Fruit fly (Drosophila melanogaster) whole organism, embryonic: ENCODE results near the gene Sk2.

Experiments
- CG11456 ChIP-seq: fragments of 200-800 bp; sonication (Bioruptor generic); IDR thresholded peaks from 3 replicates; pipeline ENCODE4 v1.3.6; 2022; ENCODE audit warnings: missing biosample characterization, missing genetic modification characterization
- CG11723 ChIP-seq: fragments of 200-800 bp; sonication (Bioruptor generic); optimal IDR thresholded peaks from 2 replicates; lab custom pipeline; 2017; ENCODE audit warnings: missing biosample characterization, mild to moderate bottlenecking, missing genetic modification characterization
- CG13123 ChIP-seq: fragments of 200-800 bp; sonication (Bioruptor generic); optimal IDR thresholded peaks from 2 replicates; lab custom pipeline; 2016; ENCODE audit warnings: missing biosample characterization, missing genetic modification characterization
- CG13624 ChIP-seq: fragments of 200-800 bp; sonication (Bioruptor generic); optimal IDR thresholded peaks from 2 replicates; lab custom pipeline; 2016; ENCODE audit warnings: missing biosample characterization, missing genetic modification characterization
- CG15011 ChIP-seq: fragments of 200-800 bp; sonication (Bioruptor generic); optimal IDR thresholded peaks from 3 replicates; lab custom pipeline; 2018; ENCODE audit warnings: missing biosample characterization, mild to moderate bottlenecking, missing genetic modification characterization
- CG1529 ChIP-seq: fragments of 200-800 bp; sonication (Bioruptor generic); optimal IDR thresholded peaks from 3 replicates; lab custom pipeline; 2018; ENCODE audit warnings: missing biosample characterization, missing genetic modification characterization
- CG16863 ChIP-seq: fragments of 200-800 bp; sonication (Bioruptor generic); optimal IDR thresholded peaks from 3 replicates; lab custom pipeline; 2016; ENCODE audit warnings: missing biosample characterization, missing genetic modification characterization
- CG17361 ChIP-seq: fragments of 200-800 bp; sonication (Bioruptor generic); IDR thresholded peaks from 3 replicates; pipeline ENCODE4 v1.3.6; 2022; ENCODE audit warnings: missing biosample characterization, missing genetic modification characterization
- CG18011 ChIP-seq: fragments of 200-800 bp; sonication (Bioruptor generic); optimal IDR thresholded peaks from 2 replicates; lab custom pipeline; 2017; ENCODE audit warnings: missing biosample characterization, missing genetic modification characterization, mild to moderate bottlenecking, moderate library complexity, missing genotype
- CG18599 ChIP-seq: fragments of 200-800 bp; sonication (Bioruptor generic); optimal IDR thresholded peaks from 3 replicates; lab custom pipeline; 2017; ENCODE audit warnings: missing biosample characterization, missing genetic modification characterization, mild to moderate bottlenecking, moderate library complexity, missing genetic modification reagents
- CG2712 ChIP-seq: fragments of 200-800 bp; optimal IDR thresholded peaks from 3 replicates; lab custom pipeline; 2019; ENCODE audit warnings: missing biosample characterization, mild to moderate bottlenecking, missing genetic modification characterization, moderate library complexity
- CG31365 ChIP-seq: fragments of 200-800 bp; sonication (Bioruptor generic); optimal IDR thresholded peaks from 2 replicates; lab custom pipeline; 2018; ENCODE audit warnings: missing biosample characterization, mild to moderate bottlenecking, missing genetic modification characterization
- CG3281 ChIP-seq: fragments of 200-800 bp; sonication (Bioruptor generic); optimal IDR thresholded peaks from 3 replicates; lab custom pipeline; 2017; ENCODE audit warnings: missing biosample characterization, mild to moderate bottlenecking, missing genetic modification characterization
- CG3726 ChIP-seq: fragments of 200-800 bp; sonication (Bioruptor generic); IDR thresholded peaks from 3 replicates; pipeline ENCODE4, ENCODE4 v1.3.6; 2022; ENCODE audit warnings: missing biosample characterization, missing genetic modification characterization
- CG3995 ChIP-seq: fragments of 200-800 bp; sonication (Bioruptor generic); optimal IDR thresholded peaks from 3 replicates; lab custom pipeline; 2016; ENCODE audit warnings: missing biosample characterization, missing genetic modification characterization
- CG6791 ChIP-seq: fragments of 200-800 bp; sonication (Bioruptor generic); IDR thresholded peaks from 3 replicates; pipeline ENCODE4 v1.3.6; 2022; ENCODE audit warnings: missing biosample characterization, missing genetic modification characterization; ENCODE audit not compliant: partially characterized antibody
- CG7372 ChIP-seq: fragments of 200-800 bp; sonication (Bioruptor generic); IDR thresholded peaks from 2 replicates; pipeline ENCODE4 v1.3.6; 2022; ENCODE audit warnings: missing biosample characterization, missing genetic modification characterization
- CG8944 ChIP-seq: fragments of 200-800 bp; sonication (Bioruptor generic); optimal IDR thresholded peaks from 3 replicates; lab custom pipeline; 2016; ENCODE audit warnings: missing biosample characterization, missing genetic modification characterization
- CG9817 ChIP-seq: fragments of 200-800 bp; sonication (Bioruptor generic); optimal IDR thresholded peaks from 2 replicates; lab custom pipeline; 2018; ENCODE audit warnings: missing biosample characterization, mild to moderate bottlenecking, missing genetic modification characterization, moderate library complexity
- Chrac-16 ChIP-seq: fragments of 200-800 bp; sonication (Bioruptor generic); optimal IDR thresholded peaks from 3 replicates; lab custom pipeline; 2016; ENCODE audit warnings: missing biosample characterization, missing genetic modification characterization
- Dfd ChIP-seq, 2 experiments: fragments of >200 bp; optimal IDR thresholded peaks; 2 replicates each; lab custom pipeline; 2017; ENCODE audit warnings: missing biosample characterization in 2 of 2, missing genetic modification characterization in 2 of 2
- Dip3 ChIP-seq: fragments of 200-800 bp; sonication (Bioruptor generic); optimal IDR thresholded peaks from 3 replicates; lab custom pipeline; 2016; ENCODE audit warnings: missing biosample characterization, missing genetic modification characterization
- Fer1 ChIP-seq: fragments of 200-800 bp; sonication (Bioruptor generic); optimal IDR thresholded peaks from 2 replicates; lab custom pipeline; 2017; ENCODE audit warnings: missing biosample characterization, mild to moderate bottlenecking, missing genetic modification characterization
- Fer3 ChIP-seq: fragments of 200-800 bp; sonication (Bioruptor generic); optimal IDR thresholded peaks from 2 replicates; lab custom pipeline; 2018; ENCODE audit warnings: missing biosample characterization, mild to moderate bottlenecking, missing genetic modification characterization, moderate library complexity
- Hey ChIP-seq: fragments of 200-800 bp; sonication (Bioruptor generic); optimal IDR thresholded peaks from 3 replicates; lab custom pipeline; 2018; ENCODE audit warnings: missing biosample characterization, mild to moderate bottlenecking, missing genetic modification characterization
- Kr ChIP-seq: fragments of 200-800 bp; sonication (Bioruptor generic); optimal IDR thresholded peaks from 2 replicates; lab custom pipeline; 2017; ENCODE audit warnings: missing biosample characterization, mild to moderate bottlenecking, missing genetic modification characterization
- Myb ChIP-seq: fragments of 200-800 bp; sonication (Bioruptor generic); optimal IDR thresholded peaks from 2 replicates; lab custom pipeline; 2016; ENCODE audit warnings: missing biosample characterization, missing genetic modification characterization
- Side ChIP-seq: fragments of 200-800 bp; sonication (Bioruptor generic); optimal IDR thresholded peaks from 2 replicates; lab custom pipeline; 2016; ENCODE audit warnings: missing biosample characterization, missing genetic modification characterization
- Ssrp ChIP-seq: fragments of 200-800 bp; sonication (Bioruptor generic); optimal IDR thresholded peaks from 2 replicates; lab custom pipeline; 2018; ENCODE audit warnings: missing biosample characterization, mild to moderate bottlenecking, missing genetic modification characterization, moderate library complexity
- Vsx1 ChIP-seq: fragments of 200-800 bp; sonication (Bioruptor generic); optimal IDR thresholded peaks from 2 replicates; lab custom pipeline; 2017; ENCODE audit warnings: missing biosample characterization, mild to moderate bottlenecking, missing genetic modification characterization, missing genetic modification reagents
- YL-1 ChIP-seq: fragments of 200-800 bp; sonication (Bioruptor generic); optimal IDR thresholded peaks from 3 replicates; lab custom pipeline; 2017; ENCODE audit warnings: missing biosample characterization, mild to moderate bottlenecking, missing genetic modification characterization
- ash1 ChIP-seq: fragments of 200-800 bp; sonication (Bioruptor generic); optimal IDR thresholded peaks from 2 replicates; lab custom pipeline; 2018; ENCODE audit warnings: missing biosample characterization, mild to moderate bottlenecking, missing genetic modification characterization
- dan ChIP-seq: fragments of 200-800 bp; sonication (Bioruptor generic); IDR thresholded peaks from 2 replicates; pipeline ENCODE4 v1.3.6; 2022; ENCODE audit warnings: missing biosample characterization, missing genetic modification characterization
- jigr1 ChIP-seq: fragments of 200-800 bp; sonication (Bioruptor generic); IDR thresholded peaks from 3 replicates; pipeline ENCODE4 v1.3.6; 2022; ENCODE audit warnings: missing biosample characterization, missing genetic modification characterization
- kah ChIP-seq: fragments of 200-800 bp; sonication (Bioruptor generic); optimal IDR thresholded peaks from 2 replicates; lab custom pipeline; 2018; ENCODE audit warnings: missing biosample characterization, mild to moderate bottlenecking, missing genetic modification characterization
- ken ChIP-seq: fragments of 200-800 bp; sonication (Bioruptor generic); IDR thresholded peaks from 3 replicates; pipeline ENCODE4 v1.3.6; 2022; ENCODE audit warnings: missing biosample characterization, missing genetic modification characterization
- nau ChIP-seq: fragments of 200-800 bp; sonication (Bioruptor generic); optimal IDR thresholded peaks from 3 replicates; lab custom pipeline; 2017; ENCODE audit warnings: missing biosample characterization, mild to moderate bottlenecking, missing genetic modification characterization, missing genetic modification reagents
- oc ChIP-seq: fragments of 200-800 bp; sonication (Bioruptor generic); optimal IDR thresholded peaks from 2 replicates; lab custom pipeline; 2018; ENCODE audit warnings: missing biosample characterization, mild to moderate bottlenecking, missing genetic modification characterization, moderate library complexity
- prd ChIP-seq, 3 experiments: fragments of >200 bp in 2 of 3; fragments of 200-800 bp in 1 of 3; sonication (Bioruptor generic) in 1 of 3; optimal IDR thresholded peaks in 2 of 3; IDR thresholded peaks in 1 of 3; 2 replicates in 2 of 3; 3 replicates in 1 of 3; pipeline versions ENCODE4 v1.3.6 to Lab custom; 2017 to 2022; ENCODE audit warnings: missing biosample characterization in 1 of 3, missing genetic modification characterization in 1 of 3
- psq ChIP-seq: fragments of 200-800 bp; sonication (Bioruptor generic); optimal IDR thresholded peaks from 2 replicates; lab custom pipeline; 2017; ENCODE audit warnings: missing biosample characterization, missing genetic modification characterization
- seq ChIP-seq: fragments of 200-800 bp; sonication (Bioruptor generic); IDR thresholded peaks from 2 replicates; pipeline ENCODE4 v1.3.6; 2022; ENCODE audit warnings: missing biosample characterization, missing genetic modification characterization
- shn ChIP-seq: fragments of 200-800 bp; sonication (Bioruptor generic); optimal IDR thresholded peaks from 3 replicates; lab custom pipeline; 2016; ENCODE audit warnings: missing biosample characterization, missing genetic modification characterization
- sob ChIP-seq: fragments of 200-800 bp; sonication (Bioruptor generic); IDR thresholded peaks from 2 replicates; pipeline ENCODE4 v1.3.6; 2022; ENCODE audit warnings: missing biosample characterization, missing genetic modification characterization
- tio ChIP-seq: fragments of 200-800 bp; sonication (Bioruptor generic); optimal IDR thresholded peaks from 2 replicates; lab custom pipeline; 2017; ENCODE audit warnings: missing biosample characterization, missing genetic modification characterization, inconsistent platforms
- twi ChIP-seq: fragments of 200-800 bp; optimal IDR thresholded peaks from 2 replicates; lab custom pipeline; 2019; ENCODE audit warnings: missing biosample characterization, mild to moderate bottlenecking, missing genetic modification characterization, moderate library complexity
- zen ChIP-seq: fragments of 200-800 bp; sonication (Bioruptor generic); optimal IDR thresholded peaks from 3 replicates; lab custom pipeline; 2018; ENCODE audit warnings: missing biosample characterization, mild to moderate bottlenecking, missing genetic modification characterization, moderate library complexity
- zf30C ChIP-seq: fragments of 200-800 bp; sonication (Bioruptor generic); optimal IDR thresholded peaks from 3 replicates; lab custom pipeline; 2018; ENCODE audit warnings: missing biosample characterization, mild to moderate bottlenecking, missing genetic modification characterization
- zfh2 ChIP-seq: fragments of 200-800 bp; sonication (Bioruptor generic); optimal IDR thresholded peaks from 2 replicates; lab custom pipeline; 2016; ENCODE audit warnings: missing biosample characterization, missing genetic modification characterization

Sk2 gene

dm6 chr3L:3035769-3036583, 10.9 kb upstream of the Sk2 start (continued):
- TF ChIP-seq CG8944 (GFP tag; lab: Kevin White, UChicago) (peak; percentile 33), ken (GFP tag; lab: Robert Waterston, UW) (peak; percentile 41; the same call in 2 of the 3 replicates), CG17361 (GFP tag; lab: Robert Waterston, UW) (peak; percentile 90), CG15011 (GFP tag; lab: Kevin White, UChicago) (peak; percentile 88), kah (GFP tag; lab: Kevin White, UChicago) (peak; percentile 90), Ssrp (tag; lab: Kevin White, UChicago) (peak; percentile 84), sob (peak; percentile 69; the same call in 1 of the 2 replicates), twi (tag; lab: Kevin White, UChicago) (peak; percentile 77), CG7372 (peak; percentile 59), CG1529 (GFP tag; lab: Kevin White, UChicago) (peak; percentile 78), prd (optimal IDR thresholded peaks at IDR 0.05; lab: Kevin White, UChicago) (no peak), prd (GFP tag; IDR thresholded peaks at IDR 0.05; lab: Robert Waterston, UW) (peak; percentile 77), Kr (peak; percentile 38), CG9817 (peak; percentile 77), CG3281 (GFP tag; lab: Kevin White, UChicago) (peak; percentile 88), Chrac-16 (GFP tag; lab: Kevin White, UChicago) (peak; percentile 61), Fer3 (tag; lab: Kevin White, UChicago) (peak; percentile 80), zfh2 (GFP tag; lab: Kevin White, UChicago) (peak; percentile 59), CG3726 (GFP tag; lab: Robert Waterston, UW) (peak; percentile 62; the same call in 1 of the 3 replicates), CG11456 (GFP tag; lab: Robert Waterston, UW) (peak; percentile 67; the same call in 1 of the 3 replicates), Dip3 (peak; percentile 68), CG6791 (GFP tag; lab: Robert Waterston, UW) (no peak), CG2712 (peak; percentile 88), CG3995 (GFP tag; lab: Kevin White, UChicago) (peak; percentile 58), seq (GFP tag; lab: Robert Waterston, UW) (peak; percentile 88), Hey (tag; lab: Kevin White, UChicago) (peak; percentile 29), CG13123 (peak; percentile 60), nau (GFP tag; lab: Kevin White, UChicago) (peak; percentile 60), CG18599 (GFP tag; lab: Kevin White, UChicago) (peak; percentile 91), Myb (GFP tag; lab: Kevin White, UChicago) (peak; percentile 21), ash1 (GFP tag; lab: Kevin White, UChicago) (no peak), CG31365 (tag; lab: Kevin White, UChicago) (peak; percentile 56), jigr1 (GFP tag; lab: Robert Waterston, UW) (no peak), Vsx1 (GFP tag; lab: Kevin White, UChicago) (peak; percentile 73), dan (no peak), oc (tag; lab: Kevin White, UChicago) (peak; percentile 32), tio (peak; percentile 81), CG18011 (GFP tag; lab: Kevin White, UChicago) (peak; percentile 60), CG16863 (GFP tag; lab: Kevin White, UChicago) (peak; percentile 62), YL-1 (GFP tag; lab: Kevin White, UChicago) (peak; percentile 57), zen (peak; percentile 83), zf30C (GFP tag; lab: Kevin White, UChicago) (no peak), CG11723 (GFP tag; lab: Kevin White, UChicago) (peak; percentile 77), CG13624 (GFP tag; lab: Kevin White, UChicago) (peak; percentile 80), shn (GFP tag; lab: Kevin White, UChicago) (peak; percentile 55), Dfd (GFP tag; optimal IDR thresholded peaks at IDR 0.05; lab: Kevin White, UChicago) (no peak), Fer1 (GFP tag; lab: Kevin White, UChicago) (peak; percentile 93), psq (peak; percentile 28), Side (GFP tag; lab: Kevin White, UChicago) (peak; percentile 86)
